Worm (Caenorhabditis elegans): Measurements from ENCODE around the gene C30H6.5.

C30H6.5 gene

ce11 chrIV:17351586-17351985 is 20.0 kb upstream of the C30H6.5 start, which contains the start of gene clec-199:
clec-199 (plus strand) TSS chrIV:17351886.
- no peak for TF ChIP-seq nhr-237 (tag; optimal IDR thresholded peaks at IDR 0.05)
- TF ChIP-seq ztf-11 (tag; optimal IDR thresholded peaks at IDR 0.05), result no peak
- no peak for TF ChIP-seq lin-13 (GFP tag; optimal IDR thresholded peaks at IDR 0.05)
- no peak for TF ChIP-seq nhr-129 (tag; optimal IDR thresholded peaks at IDR 0.05)
- TF ChIP-seq aly-2 (tag; optimal IDR thresholded peaks at IDR 0.05), result no peak
- no peak for TF ChIP-seq sma-3 (GFP tag; optimal IDR thresholded peaks at IDR 0.05)
- TF ChIP-seq R02D3.7 (tag; optimal IDR thresholded peaks at IDR 0.05), result no peak
- TF ChIP-seq nhr-21 (tag; optimal IDR thresholded peaks at IDR 0.05), result no peak
- TF ChIP-seq nhr-11 (tag; optimal IDR thresholded peaks at IDR 0.05), result no peak
- no peak for TF ChIP-seq peb-1 (tag; optimal IDR thresholded peaks at IDR 0.05)
- no peak for TF ChIP-seq ztf-4 (tag; optimal IDR thresholded peaks at IDR 0.05)
- TF ChIP-seq nhr-23 (tag; optimal IDR thresholded peaks at IDR 0.05), result no peak
- TF ChIP-seq lin-39 (tag; optimal IDR thresholded peaks at IDR 0.05), result no peak
- no peak for TF ChIP-seq sma-9 (GFP tag; optimal IDR thresholded peaks at IDR 0.05)
- TF ChIP-seq sma-9 (tag; optimal IDR thresholded peaks at IDR 0.05), result no peak
- TF ChIP-seq nhr-6 (tag; optimal IDR thresholded peaks at IDR 0.05), result no peak
- TF ChIP-seq alr-1 (tag; optimal IDR thresholded peaks at IDR 0.05), result no peak
- no peak for TF ChIP-seq unc-39 (tag; optimal IDR thresholded peaks at IDR 0.05)
- TF ChIP-seq dmd-4 (tag; optimal IDR thresholded peaks at IDR 0.05), result no peak

ce11 chrIV:17361143-17361542 is 10.4 kb upstream of the C30H6.5 start, which contains the start of gene clec-202:
clec-202 (plus strand) TSS chrIV:17361443.
- TF ChIP-seq snpc-4 (tag; optimal IDR thresholded peaks at IDR 0.05) (no peak), alr-1 (tag; optimal IDR thresholded peaks at IDR 0.05) (no peak), peb-1 (tag; optimal IDR thresholded peaks at IDR 0.05) (no peak), mab-5 (tag; optimal IDR thresholded peaks at IDR 0.05) (no peak), Y55F3AM.14 (GFP tag; optimal IDR thresholded peaks at IDR 0.05) (no peak), gmeb-1 (tag; optimal IDR thresholded peaks at IDR 0.05) (no peak), elt-3 (tag; optimal IDR thresholded peaks at IDR 0.05) (no peak), mdl-1 (tag; optimal IDR thresholded peaks at IDR 0.05) (no peak), ztf-1 (GFP tag; conservative IDR thresholded peaks at IDR 0.05) (no peak), ceh-82 (tag; optimal IDR thresholded peaks at IDR 0.05) (no peak), unc-62 (GFP tag; optimal IDR thresholded peaks at IDR 0.05) (no peak), F13H6.1 (tag; optimal IDR thresholded peaks at IDR 0.05) (no peak), lsy-2 (tag; optimal IDR thresholded peaks at IDR 0.05) (no peak), ztf-4 (tag; optimal IDR thresholded peaks at IDR 0.05) (no peak), nhr-11 (tag; optimal IDR thresholded peaks at IDR 0.05) (no peak)

- no peak for TF ChIP-seq R02D3.7 (tag; optimal IDR thresholded peaks at IDR 0.05)
- no peak for TF ChIP-seq alr-1 (tag; optimal IDR thresholded peaks at IDR 0.05)
- no peak for TF ChIP-seq snpc-4 (tag; optimal IDR thresholded peaks at IDR 0.05)
- TF ChIP-seq elt-1 (tag; optimal IDR thresholded peaks at IDR 0.05), result no peak
- TF ChIP-seq ZK546.5 (tag; optimal IDR thresholded peaks at IDR 0.05), result no peak
- TF ChIP-seq unc-55 (GFP tag; optimal IDR thresholded peaks at IDR 0.05), result no peak
- no peak for TF ChIP-seq Y55F3AM.14 (GFP tag; optimal IDR thresholded peaks at IDR 0.05)
- no peak for TF ChIP-seq aly-2 (tag; optimal IDR thresholded peaks at IDR 0.05)
- TF ChIP-seq nhr-6 (tag; optimal IDR thresholded peaks at IDR 0.05), result no peak
- no peak for TF ChIP-seq nhr-11 (tag; optimal IDR thresholded peaks at IDR 0.05)
- no peak for TF ChIP-seq crh-2 (tag; optimal IDR thresholded peaks at IDR 0.05)
- TF ChIP-seq sem-4 (tag; optimal IDR thresholded peaks at IDR 0.05), result no peak
Measured at ce11 chrIV:17367294-17367693, 4.3 kb upstream of the C30H6.5 start, which contains the start of gene zipt-17. zipt-17 (minus strand) TSS chrIV:17367394.

ce11 chrIV:17368292-17368691 is 3.3 kb upstream of the C30H6.5 start, which contains the start of gene trh-1:
trh-1 (plus strand) TSS chrIV:17368592.
- TF ChIP-seq nhr-25 (tag; optimal IDR thresholded peaks at IDR 0.05), result no peak
- no peak for TF ChIP-seq ama-1 (optimal IDR thresholded peaks at IDR 0.05)
- TF ChIP-seq nhr-237 (tag; optimal IDR thresholded peaks at IDR 0.05), result no peak
- no peak for TF ChIP-seq crh-2 (tag; optimal IDR thresholded peaks at IDR 0.05)
- no peak for TF ChIP-seq nhr-129 (tag; optimal IDR thresholded peaks at IDR 0.05)
- no peak for TF ChIP-seq snpc-4 (tag; optimal IDR thresholded peaks at IDR 0.05)

ce11 chrIV:17376127-17376526 is 4.6 kb downstream of the C30H6.5 start, which contains the start of gene haf-1:
haf-1 (plus strand) TSS chrIV:17376427.
- TF ChIP-seq ceh-16 (tag; optimal IDR thresholded peaks at IDR 0.05), result no peak

All from whole organism, L2 larva.